Fruit fly (Drosophila melanogaster) whole organism, embryonic: ENCODE results near the gene fkh.

Experiments used
- Asciz ChIP-seq: fragments of 200-800 bp; sonication (Bioruptor generic); optimal IDR thresholded peaks from 2 replicates; lab custom pipeline; 2017; ENCODE audit warnings: missing biosample characterization, mild to moderate bottlenecking, missing genetic modification characterization, missing genetic modification reagents
- CG10366 ChIP-seq: fragments of 200-800 bp; sonication (Bioruptor generic); IDR thresholded peaks from 2 replicates; pipeline ENCODE4 v1.3.6; 2022; ENCODE audit warnings: missing biosample characterization, missing genetic modification characterization
- CG10543 ChIP-seq: fragments of 200-800 bp; sonication (Bioruptor generic); optimal IDR thresholded peaks from 3 replicates; lab custom pipeline; 2017; ENCODE audit warnings: missing biosample characterization, mild to moderate bottlenecking, missing genetic modification characterization, moderate library complexity
- CG11093 ChIP-seq: fragments of 200-800 bp; sonication (Bioruptor generic); IDR thresholded peaks from 3 replicates; pipeline ENCODE4 v1.3.6; 2022; ENCODE audit warnings: missing biosample characterization, missing genetic modification characterization
- CG11695 ChIP-seq: fragments of 200-800 bp; sonication (Bioruptor generic); IDR thresholded peaks from 3 replicates; pipeline ENCODE4 v1.3.6; 2022; ENCODE audit warnings: missing biosample characterization, missing genetic modification characterization
- CG12769 ChIP-seq: fragments of 200-800 bp; sonication (Bioruptor generic); optimal IDR thresholded peaks from 2 replicates; lab custom pipeline; 2019; ENCODE audit warnings: missing biosample characterization, mild to moderate bottlenecking, missing genetic modification characterization, moderate library complexity
- CG15479 ChIP-seq: fragments of 200-800 bp; sonication (Bioruptor generic); optimal IDR thresholded peaks from 3 replicates; lab custom pipeline; 2019; ENCODE audit warnings: missing biosample characterization, mild to moderate bottlenecking, missing genetic modification characterization, moderate library complexity
- CG15696 ChIP-seq: fragments of 200-800 bp; sonication (Bioruptor generic); optimal IDR thresholded peaks from 2 replicates; lab custom pipeline; 2019; ENCODE audit warnings: missing biosample characterization, mild to moderate bottlenecking, missing genetic modification characterization, moderate library complexity
- CG3838 ChIP-seq: fragments of 200-800 bp; sonication (Bioruptor generic); optimal IDR thresholded peaks from 3 replicates; lab custom pipeline; 2016; ENCODE audit warnings: missing biosample characterization, missing genetic modification characterization
- CG7556 ChIP-seq: fragments of 200-800 bp; sonication (Bioruptor generic); optimal IDR thresholded peaks from 2 replicates; lab custom pipeline; 2017; ENCODE audit warnings: missing biosample characterization, mild to moderate bottlenecking, missing genetic modification characterization
- Dbx ChIP-seq: fragments of 200-800 bp; sonication (Bioruptor generic); IDR thresholded peaks from 3 replicates; pipeline ENCODE4 v1.3.6; 2022; ENCODE audit warnings: missing biosample characterization, missing genetic modification characterization
- Deaf1 ChIP-seq: fragments of 200-800 bp; optimal IDR thresholded peaks from 3 replicates; lab custom pipeline; 2019; ENCODE audit warnings: missing biosample characterization, mild to moderate bottlenecking, missing genetic modification characterization, moderate library complexity
- Med ChIP-seq: fragments of 200-800 bp; sonication (Bioruptor generic); peaks from one replicate; lab custom pipeline; 2016; ENCODE audit warnings: missing biosample characterization, missing genetic modification characterization, mild to moderate bottlenecking, inconsistent platforms, moderate library complexity
- Myb ChIP-seq: fragments of 200-800 bp; sonication (Bioruptor generic); optimal IDR thresholded peaks from 2 replicates; lab custom pipeline; 2016; ENCODE audit warnings: missing biosample characterization, missing genetic modification characterization
- Nf-YC ChIP-seq: fragments of 200-800 bp; optimal IDR thresholded peaks from 3 replicates; lab custom pipeline; 2019; ENCODE audit warnings: missing biosample characterization, mild to moderate bottlenecking, missing genetic modification characterization, moderate library complexity
- Opbp ChIP-seq: fragments of 200-800 bp; sonication (Bioruptor generic); IDR thresholded peaks from 3 replicates; pipeline ENCODE4 v1.3.6; 2022; ENCODE audit warnings: missing biosample characterization, missing genetic modification characterization; ENCODE audit not compliant: partially characterized antibody
- Optix ChIP-seq: fragments of 200-800 bp; sonication (Bioruptor generic); IDR thresholded peaks from 3 replicates; pipeline ENCODE4 v1.3.6; 2022; ENCODE audit warnings: missing biosample characterization, missing genetic modification characterization
- Sin3A ChIP-seq: fragments of >200 bp; optimal IDR thresholded peaks from 2 replicates; lab custom pipeline; 2018
- bigmax ChIP-seq: fragments of 200-800 bp; sonication (Bioruptor generic); optimal IDR thresholded peaks from 2 replicates; lab custom pipeline; 2018; ENCODE audit warnings: missing biosample characterization, mild to moderate bottlenecking, missing genetic modification characterization
- cad ChIP-seq: fragments of >200 bp; optimal IDR thresholded peaks from 2 replicates; lab custom pipeline; 2017; ENCODE audit warnings: missing biosample characterization, missing genetic modification characterization
- cato ChIP-seq: fragments of 200-800 bp; sonication (Bioruptor generic); optimal IDR thresholded peaks from 2 replicates; lab custom pipeline; 2016; ENCODE audit warnings: missing biosample characterization, missing genetic modification characterization, borderline replicate concordance
- chinmo ChIP-seq: fragments of 200-800 bp; sonication (Bioruptor generic); IDR thresholded peaks from 4 replicates; pipeline ENCODE4 v1.3.6; 2022; ENCODE audit warnings: missing biosample characterization, missing genetic modification characterization; ENCODE audit not compliant: partially characterized antibody
- ci ChIP-seq: fragments of 200-800 bp; sonication (Bioruptor generic); IDR thresholded peaks from 3 replicates; pipeline ENCODE4 v1.3.6; 2022; ENCODE audit warnings: missing biosample characterization, missing genetic modification characterization
- crol ChIP-seq: fragments of 200-800 bp; sonication (Bioruptor generic); IDR thresholded peaks from 2 replicates; pipeline ENCODE4 v1.3.6; 2022; ENCODE audit warnings: missing biosample characterization, missing genetic modification characterization
- disco-r ChIP-seq: fragments of 200-800 bp; sonication (Bioruptor generic); optimal IDR thresholded peaks from 2 replicates; lab custom pipeline; 2016; ENCODE audit warnings: missing biosample characterization, missing genetic modification characterization
- dmrt11E ChIP-seq: fragments of 200-800 bp; sonication (Bioruptor generic); optimal IDR thresholded peaks from 3 replicates; lab custom pipeline; 2018; ENCODE audit warnings: missing biosample characterization, mild to moderate bottlenecking, missing genetic modification characterization, moderate library complexity
- gce ChIP-seq: fragments of 200-800 bp; sonication (Bioruptor generic); IDR thresholded peaks from 3 replicates; pipeline ENCODE4 v1.3.6; 2022; ENCODE audit warnings: missing biosample characterization, missing genetic modification characterization
- grn ChIP-seq: fragments of 200-800 bp; sonication (Bioruptor generic); optimal IDR thresholded peaks from 3 replicates; lab custom pipeline; 2017; ENCODE audit warnings: missing biosample characterization, missing genetic modification characterization
- jumu ChIP-seq: fragments of 200-800 bp; sonication (Bioruptor generic); optimal IDR thresholded peaks from 3 replicates; lab custom pipeline; 2016; ENCODE audit warnings: missing biosample characterization, missing genetic modification characterization
- ken ChIP-seq: fragments of 200-800 bp; sonication (Bioruptor generic); IDR thresholded peaks from 3 replicates; pipeline ENCODE4 v1.3.6; 2022; ENCODE audit warnings: missing biosample characterization, missing genetic modification characterization
- knrl ChIP-seq: fragments of 200-800 bp; sonication (Bioruptor generic); IDR thresholded peaks from 3 replicates; pipeline ENCODE4 v1.3.6; 2022; ENCODE audit warnings: missing biosample characterization, missing genetic modification characterization; ENCODE audit not compliant: partially characterized antibody
- odd ChIP-seq: fragments of 200-800 bp; sonication (Bioruptor generic); optimal IDR thresholded peaks from 2 replicates; lab custom pipeline; 2017; ENCODE audit warnings: missing biosample characterization, mild to moderate bottlenecking, missing genetic modification characterization
- otp ChIP-seq: fragments of 200-800 bp; sonication (Bioruptor generic); IDR thresholded peaks from 3 replicates; pipeline ENCODE4, ENCODE4 v1.3.6; 2022; ENCODE audit warnings: missing biosample characterization, missing genetic modification characterization
- prd ChIP-seq, 3 experiments: fragments of >200 bp in 2 of 3; fragments of 200-800 bp in 1 of 3; sonication (Bioruptor generic) in 1 of 3; optimal IDR thresholded peaks in 2 of 3; IDR thresholded peaks in 1 of 3; 2 replicates in 2 of 3; 3 replicates in 1 of 3; pipeline versions ENCODE4 v1.3.6 to Lab custom; 2017 to 2022; ENCODE audit warnings: missing biosample characterization in 1 of 3, missing genetic modification characterization in 1 of 3
- pros ChIP-seq: fragments of 200-800 bp; sonication (Bioruptor generic); optimal IDR thresholded peaks from 3 replicates; lab custom pipeline; 2019; ENCODE audit warnings: missing biosample characterization, mild to moderate bottlenecking, missing genetic modification characterization, moderate library complexity
- tll ChIP-seq, 2 experiments: fragments of 200-800 bp in 1 of 2; fragments of >200 bp in 1 of 2; sonication (Bioruptor generic) in 1 of 2; optimal IDR thresholded peaks; 2 replicates each; lab custom pipeline; 2017 to 2019; ENCODE audit warnings: missing biosample characterization in 2 of 2, missing genetic modification characterization in 2 of 2, mild to moderate bottlenecking in 1 of 2, moderate library complexity in 1 of 2
- vvl ChIP-seq: fragments of 200-800 bp; sonication (Bioruptor generic); IDR thresholded peaks from 2 replicates; pipeline ENCODE4 v1.3.6; 2022; ENCODE audit warnings: missing biosample characterization, missing genetic modification characterization
- zen2 ChIP-seq: fragments of 200-800 bp; sonication (Bioruptor generic); IDR thresholded peaks from 3 replicates; pipeline ENCODE4 v1.3.6; 2022; ENCODE audit warnings: missing biosample characterization, missing genetic modification characterization; ENCODE audit not compliant: partially characterized antibody

Gene fkh

DNA sequence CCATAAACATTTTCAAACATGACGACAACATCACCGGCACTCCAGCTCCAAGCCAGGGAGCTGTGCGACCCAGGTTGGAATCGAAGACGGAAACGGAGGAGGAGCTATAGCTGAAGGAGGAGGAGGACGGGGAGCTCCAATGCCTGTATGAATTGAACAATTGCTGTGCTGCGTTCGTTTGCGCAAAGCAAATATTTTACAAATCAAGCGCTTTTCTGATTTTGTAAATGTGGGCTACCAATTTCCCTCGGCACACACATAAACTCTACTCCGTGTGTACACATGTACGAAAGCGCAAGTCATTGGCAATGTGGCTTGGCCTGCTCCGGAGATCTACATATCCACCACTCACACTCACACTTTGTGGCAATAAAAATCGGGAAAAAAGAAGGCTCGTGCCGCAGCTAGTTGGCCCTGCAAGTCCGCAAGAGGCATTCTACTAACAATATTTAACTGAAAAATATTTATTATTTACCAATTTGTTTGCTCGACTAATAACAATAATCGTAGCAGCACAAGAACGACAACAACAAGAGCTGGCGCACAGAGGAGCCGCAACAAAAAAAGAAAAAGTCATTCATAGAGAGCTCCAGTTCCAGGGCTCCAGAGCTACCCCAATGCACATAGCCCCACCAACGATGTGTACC lies 15.4 kb downstream of the fkh start (continued):
- TF ChIP-seq odd (peak; percentile 6), dmrt11E (tag; lab: Kevin White, UChicago) (peak; percentile 19)

DNA sequence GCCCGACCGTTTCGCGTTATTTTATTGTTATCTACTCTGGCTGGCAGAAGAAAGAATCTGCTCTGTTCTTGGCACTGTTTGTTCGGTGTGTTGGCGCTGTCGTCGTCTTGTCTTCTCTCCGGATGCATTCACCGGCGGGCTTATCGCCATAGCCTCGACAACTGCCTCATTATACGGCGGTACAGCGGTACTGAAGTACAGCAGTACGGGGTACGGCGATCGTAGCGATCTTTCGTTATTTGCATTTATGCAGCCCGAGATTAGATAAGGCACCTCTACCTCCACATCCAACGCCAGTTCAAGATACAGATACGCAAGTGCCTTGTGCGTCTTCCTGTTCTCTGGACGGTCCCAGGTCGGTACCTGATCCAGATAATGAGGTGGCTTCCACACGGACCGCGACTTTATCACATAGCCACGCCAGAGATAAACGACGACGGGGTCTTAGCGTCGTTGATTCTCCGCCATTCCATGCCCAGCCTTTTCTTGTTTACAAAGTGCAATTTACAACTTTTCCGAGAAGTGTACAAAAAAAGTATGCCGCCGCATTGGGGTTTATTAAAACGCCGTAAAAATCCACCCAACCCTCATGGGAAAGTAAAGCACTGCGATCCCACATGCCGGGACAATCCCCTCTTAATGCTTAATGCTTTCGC lies 16.8 kb downstream of the fkh start:
- TF ChIP-seq CG10543 (GFP tag; lab: Kevin White, UChicago) (peak; percentile 34), Sin3A (lab: Kevin White, UChicago) (no peak), CG11695 (GFP tag; lab: Robert Waterston, UW) (no peak), Myb (GFP tag; lab: Kevin White, UChicago) (no peak), gce (GFP tag; lab: Robert Waterston, UW) (0 out of 3 replicates have a peak, but pooled peaks have one; percentile 20), CG7556 (no peak), pros (peak; percentile 37), Med (GFP tag; lab: Kevin White, UChicago) (peak; percentile 68), CG15696 (peak; percentile 5), disco-r (no peak), ken (GFP tag; lab: Robert Waterston, UW) (0 out of 3 replicates have a peak, but pooled peaks have one; percentile 6), Opbp (GFP tag; lab: Robert Waterston, UW) (no peak), CG15479 (GFP tag; lab: Kevin White, UChicago) (peak; percentile 95), prd (optimal IDR thresholded peaks at IDR 0.05; lab: Kevin White, UChicago) (no peak), prd (GFP tag; IDR thresholded peaks at IDR 0.05; lab: Robert Waterston, UW) (no peak), CG12769 (tag; lab: Kevin White, UChicago) (peak; percentile 47), Dbx (GFP tag; lab: Robert Waterston, UW) (no peak), grn (GFP tag; lab: Kevin White, UChicago) (peak; percentile 51), chinmo (0 out of 4 replicates have a peak, but pooled peaks have one; percentile 40), knrl (GFP tag; lab: Robert Waterston, UW) (no peak), CG10366 (GFP tag; lab: Robert Waterston, UW) (no peak), tll (GFP tag; optimal IDR thresholded peaks at IDR 0.05; lab: Kevin White, UChicago) (peak in 1 of 2 experiments; percentile 27)

dm6 chr3R:28563531-28563930 lies 21.5 kb downstream of the fkh start:
- peak; percentile 65 for TF ChIP-seq Deaf1 (tag; lab: Kevin White, UChicago)
- TF ChIP-seq zen2 = no peak
- peak; percentile 87 for TF ChIP-seq crol
- TF ChIP-seq CG15479 (GFP tag; lab: Kevin White, UChicago) = peak; percentile 19
- 0 out of 3 replicates have a peak, but pooled peaks have one; percentile 16 for TF ChIP-seq otp
- 0 out of 2 replicates have a peak, but pooled peaks have one; percentile 47 for TF ChIP-seq vvl (GFP tag; lab: Robert Waterston, UW)
- no peak for TF ChIP-seq cad
- TF ChIP-seq cato (GFP tag; lab: Kevin White, UChicago) = no peak
- peak; percentile 66 for TF ChIP-seq CG10543 (GFP tag; lab: Kevin White, UChicago)
- TF ChIP-seq Asciz = no peak
- TF ChIP-seq Nf-YC (tag; lab: Kevin White, UChicago) = no peak
- TF ChIP-seq ci (GFP tag; lab: Robert Waterston, UW) = 0 out of 3 replicates have a peak, but pooled peaks have one; percentile 41
- TF ChIP-seq bigmax (GFP tag; lab: Kevin White, UChicago) = peak; percentile 16
- TF ChIP-seq CG11093 = no peak
- TF ChIP-seq jumu (GFP tag; lab: Kevin White, UChicago) = no peak
- TF ChIP-seq Optix (GFP tag; lab: Robert Waterston, UW) = no peak
- no peak for TF ChIP-seq CG3838 (GFP tag; lab: Kevin White, UChicago)
